Worm (Caenorhabditis elegans): ENCODE measurements around the gene W06B4.1.

DNA sequence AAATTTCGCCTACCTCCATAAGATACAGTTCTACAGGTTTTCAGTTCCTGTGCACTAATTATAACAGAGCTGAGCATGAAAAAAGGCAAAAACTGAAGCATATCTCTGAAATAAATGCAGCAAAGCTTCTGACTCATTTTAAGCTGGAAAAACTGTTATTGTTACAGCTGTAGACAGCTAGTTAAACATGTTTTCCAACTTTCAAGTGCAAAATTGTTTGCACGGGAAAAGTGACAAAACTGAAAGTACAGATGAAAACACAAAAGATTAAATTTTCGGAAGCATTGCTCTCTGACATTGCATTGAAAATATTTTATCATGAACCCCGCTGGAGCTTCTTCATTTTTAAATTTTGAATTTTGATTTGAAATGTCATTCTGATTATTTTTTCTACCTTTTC lies 19.3 kb downstream of the W06B4.1 start, which contains the start of gene T05C1.5:
- TF ChIP-seq ama-1 (optimal IDR thresholded peaks at IDR 0.05) (no peak), sea-1 (GFP tag; conservative IDR thresholded peaks at IDR 0.05) (no peak), hnd-1 (tag; optimal IDR thresholded peaks at IDR 0.05) (no peak), pes-1 (GFP tag; IDR thresholded peaks at IDR 0.05) (no peak), hmbx-1 (tag; optimal IDR thresholded peaks at IDR 0.05) (no peak), tbx-11 (GFP tag; IDR thresholded peaks at IDR 0.05) (no peak)

Data from whole organism, early embryonic.